Worm (Caenorhabditis elegans) whole organism, mixed stage, embryonic: Measurements from ENCODE around the gene F15B10.3.

Source experiments
- ceh-39 ChIP-seq: fragments of 150-350 bp; optimal IDR thresholded peaks from 2 replicates; lab custom pipeline; 2014; ENCODE audit warnings: missing biosample characterization, missing genetic modification characterization
- ceh-43 ChIP-seq: fragments of 200-800 bp; sonication (Bioruptor generic); optimal IDR thresholded peaks from 2 replicates; lab custom pipeline; 2018; ENCODE audit warnings: mild to moderate bottlenecking, missing genetic modification characterization, moderate library complexity, missing compliant biosample characterization
- ceh-83 ChIP-seq: fragments of 200-800 bp; sonication (Bioruptor generic); optimal IDR thresholded peaks from 2 replicates; lab custom pipeline; 2018; ENCODE audit warnings: mild to moderate bottlenecking, missing genetic modification characterization, missing compliant biosample characterization
- elt-1 ChIP-seq: sonication (generic microtip); optimal IDR thresholded peaks from 2 replicates; lab custom pipeline; 2017; ENCODE audit warnings: missing genetic modification characterization, mild to moderate bottlenecking, missing compliant biosample characterization, antibody characterized with exemption, moderate library complexity, borderline replicate concordance; ENCODE audit not compliant: insufficient read depth
- ham-2 ChIP-seq: fragments of 200-800 bp; sonication (Bioruptor generic); optimal IDR thresholded peaks from 2 replicates; lab custom pipeline; 2018; ENCODE audit warnings: mild to moderate bottlenecking, missing genetic modification characterization, missing compliant biosample characterization
- mep-1 ChIP-seq: fragments of 150-350 bp; optimal IDR thresholded peaks from 2 replicates; lab custom pipeline; 2017; ENCODE audit warnings: missing biosample characterization, missing genetic modification reagents, missing genetic modification characterization, inconsistent platforms
- nhr-12 ChIP-seq: fragments of 150-350 bp; optimal IDR thresholded peaks from 2 replicates; lab custom pipeline; 2014; ENCODE audit warnings: missing biosample characterization, missing genetic modification characterization
- nhr-2 ChIP-seq: fragments of 150-350 bp; optimal IDR thresholded peaks from 2 replicates; lab custom pipeline; 2014; ENCODE audit warnings: missing biosample characterization, missing genetic modification characterization
- nhr-28 ChIP-seq: fragments of 150-350 bp; optimal IDR thresholded peaks from 2 replicates; lab custom pipeline; 2014; ENCODE audit warnings: missing biosample characterization, missing genetic modification characterization
- nhr-76 ChIP-seq: sonication (generic microtip); optimal IDR thresholded peaks from 2 replicates; lab custom pipeline; 2017; ENCODE audit warnings: missing biosample characterization, missing genetic modification characterization
- pha-4 ChIP-seq: fragments of 150-350 bp; optimal IDR thresholded peaks from 2 replicates; lab custom pipeline; 2018; ENCODE audit warnings: missing biosample characterization, missing genetic modification reagents, missing genetic modification characterization
- snpc-4 ChIP-seq: fragments of 150-350 bp; optimal IDR thresholded peaks from 2 replicates; lab custom pipeline; 2014; ENCODE audit warnings: missing biosample characterization, missing genetic modification characterization

- TF ChIP-seq nhr-2 (tag; lab: Kevin White, UChicago) = no peak
- TF ChIP-seq snpc-4 (tag; lab: Kevin White, UChicago) = no peak
- TF ChIP-seq ceh-39 (tag; lab: Kevin White, UChicago) = no peak
- no peak for TF ChIP-seq nhr-28 (tag; lab: Kevin White, UChicago)
- TF ChIP-seq nhr-12 (tag; lab: Kevin White, UChicago) = no peak
- no peak for TF ChIP-seq nhr-76 (tag; lab: Kevin White, UChicago)
- no peak for TF ChIP-seq ceh-83 (GFP tag; lab: Kevin White, UChicago)
- TF ChIP-seq ceh-43 (GFP tag; lab: Kevin White, UChicago) = no peak
- TF ChIP-seq elt-1 (tag; lab: Kevin White, UChicago) = no peak
- TF ChIP-seq mep-1 (tag; lab: Kevin White, UChicago) = no peak
- TF ChIP-seq pha-4 (tag; lab: Kevin White, UChicago) = no peak
- TF ChIP-seq ham-2 (GFP tag; lab: Kevin White, UChicago) = no peak
Observed at ce11 chrIV:6634789-6635188, 32.3 kb downstream of the F15B10.3 start, which contains the start of gene metl-13.
